Fruit fly (Drosophila melanogaster) whole organism, wandering third instar larva: ENCODE data around the gene CG31287.

ENCODE experiments used
- Abd-B ChIP-seq: fragments of >200 bp; optimal IDR thresholded peaks from 2 replicates; lab custom pipeline; 2017; ENCODE audit warnings: missing biosample characterization, missing genetic modification characterization
- CG32264 ChIP-seq: fragments of 200-800 bp; sonication (Bioruptor generic); optimal IDR thresholded peaks from 2 replicates; lab custom pipeline; 2016; ENCODE audit warnings: missing biosample characterization, missing genetic modification characterization
- CG9705 ChIP-seq: fragments of 200-800 bp; sonication (Bioruptor generic); optimal IDR thresholded peaks from 2 replicates; lab custom pipeline; 2018; ENCODE audit warnings: missing biosample characterization, mild to moderate bottlenecking, missing genetic modification characterization
- CrebA ChIP-seq: fragments of 200-800 bp; sonication (Bioruptor generic); optimal IDR thresholded peaks from 2 replicates; lab custom pipeline; 2016; ENCODE audit warnings: missing biosample characterization, mild to moderate bottlenecking, missing genetic modification characterization, borderline replicate concordance
- Dfd ChIP-seq: fragments of >200 bp; optimal IDR thresholded peaks from 2 replicates; lab custom pipeline; 2017; ENCODE audit warnings: missing biosample characterization, missing genetic modification characterization
- Dif ChIP-seq: fragments of 200-275, 200-300 bp; sonication (Bioruptor generic); optimal IDR thresholded peaks from 2 replicates; lab custom pipeline; 2018; ENCODE audit warnings: missing biosample characterization, missing genetic modification characterization; ENCODE audit not compliant: partially characterized antibody
- GATAd ChIP-seq: sonication (Bioruptor generic); optimal IDR thresholded peaks from 2 replicates; lab custom pipeline; 2016; ENCODE audit warnings: missing biosample characterization, missing genetic modification characterization
- HLH106 ChIP-seq: fragments of 200-800 bp; optimal IDR thresholded peaks from 3 replicates; lab custom pipeline; 2019; ENCODE audit warnings: missing biosample characterization, mild to moderate bottlenecking, missing genetic modification characterization, moderate library complexity
- Hnf4 ChIP-seq: fragments of 200-800 bp; sonication (Bioruptor generic); optimal IDR thresholded peaks from 2 replicates; lab custom pipeline; 2016; ENCODE audit warnings: missing biosample characterization, mild to moderate bottlenecking, missing genetic modification characterization
- Hr78 ChIP-seq: fragments of >200 bp; optimal IDR thresholded peaks from 2 replicates; lab custom pipeline; 2017; ENCODE audit warnings: missing biosample characterization, missing genetic modification characterization
- Hr83 ChIP-seq: fragments of 200-300 bp; sonication (Bioruptor generic); optimal IDR thresholded peaks from 2 replicates; lab custom pipeline; 2016; ENCODE audit warnings: missing biosample characterization, mild to moderate bottlenecking, missing genetic modification characterization, moderate library complexity; ENCODE audit not compliant: poor library complexity, severe bottlenecking
- Jra ChIP-seq: sonication (Bioruptor generic); optimal IDR thresholded peaks from 2 replicates; lab custom pipeline; 2016; ENCODE audit warnings: missing biosample characterization, missing genetic modification characterization
- Mio ChIP-seq: sonication (Bioruptor generic); optimal IDR thresholded peaks from 2 replicates; lab custom pipeline; 2016; ENCODE audit warnings: missing biosample characterization, missing genetic modification characterization
- Myc ChIP-seq: fragments of >200 bp; optimal IDR thresholded peaks from 2 replicates; lab custom pipeline; 2017
- N ChIP-seq: fragments of >200 bp; optimal IDR thresholded peaks from 2 replicates; lab custom pipeline; 2018; ENCODE audit warnings: missing biosample characterization, missing external identifiers, missing genetic modification characterization
- OdsH ChIP-seq: fragments of 200-800 bp; sonication (Bioruptor generic); optimal IDR thresholded peaks from 2 replicates; lab custom pipeline; 2016; ENCODE audit warnings: missing biosample characterization, mild to moderate bottlenecking, missing genetic modification characterization
- Rel ChIP-seq, 2 experiments: fragments of 200-800 bp; sonication (Bioruptor generic) in 1 of 2; optimal IDR thresholded peaks; 2 replicates in 1 of 2; 3 replicates in 1 of 2; lab custom pipeline; 2016 to 2019; ENCODE audit warnings: mild to moderate bottlenecking in 2 of 2, missing biosample characterization in 2 of 2, missing genetic modification characterization in 2 of 2, moderate library complexity in 1 of 2
- Sp1 ChIP-seq: fragments of 200-800 bp; sonication (Bioruptor generic); optimal IDR thresholded peaks from 3 replicates; lab custom pipeline; 2019; ENCODE audit warnings: missing biosample characterization, mild to moderate bottlenecking, missing genetic modification characterization, moderate library complexity
- Vsx2 ChIP-seq: fragments of 200-300, 225-300 bp; sonication (Bioruptor generic); optimal IDR thresholded peaks from 2 replicates; lab custom pipeline; 2018; ENCODE audit warnings: missing biosample characterization, missing genetic modification characterization; ENCODE audit not compliant: partially characterized antibody
- br ChIP-seq: fragments of 200-800 bp; sonication (Bioruptor generic); optimal IDR thresholded peaks from 2 replicates; lab custom pipeline; 2016; ENCODE audit warnings: missing biosample characterization, missing genetic modification characterization
- brk ChIP-seq: fragments of 200-800 bp; sonication (Bioruptor generic); optimal IDR thresholded peaks from 2 replicates; lab custom pipeline; 2016; ENCODE audit warnings: missing biosample characterization, mild to moderate bottlenecking, missing genetic modification characterization
- dl ChIP-seq, 2 experiments: fragments of 175-275, 200-275 bp in 1 of 2; fragments of 200-275 bp in 1 of 2; sonication (Bioruptor generic); optimal IDR thresholded peaks; lab custom pipeline; 2018; ENCODE audit warnings: mild to moderate bottlenecking in 2 of 2, missing biosample characterization in 2 of 2, missing genetic modification characterization in 2 of 2, moderate library complexity in 2 of 2; ENCODE audit not compliant: partially characterized antibody in 2 of 2, insufficient read depth in 1 of 2
- dmrt93B ChIP-seq: fragments of 200-800 bp; sonication (Bioruptor generic); optimal IDR thresholded peaks from 2 replicates; lab custom pipeline; 2018; ENCODE audit warnings: missing biosample characterization, mild to moderate bottlenecking, missing genetic modification characterization
- dsf ChIP-seq: sonication (Bioruptor generic); optimal IDR thresholded peaks from 2 replicates; lab custom pipeline; 2016; ENCODE audit warnings: missing biosample characterization, missing genetic modification characterization, borderline replicate concordance
- ey ChIP-seq: fragments of 200-800 bp; sonication (Bioruptor generic); optimal IDR thresholded peaks from 2 replicates; lab custom pipeline; 2016; ENCODE audit warnings: missing biosample characterization, missing genetic modification characterization
- foxo ChIP-seq, 2 experiments: fragments of 200-800 bp; sonication (Bioruptor generic); optimal IDR thresholded peaks; 2 replicates in 1 of 2; 3 replicates in 1 of 2; lab custom pipeline; 2016 to 2017; ENCODE audit warnings: missing biosample characterization in 2 of 2, missing genetic modification characterization in 2 of 2
- fru ChIP-seq: fragments of 200-800 bp; sonication (Bioruptor generic); optimal IDR thresholded peaks from 3 replicates; lab custom pipeline; 2016; ENCODE audit warnings: missing biosample characterization, mild to moderate bottlenecking, missing genetic modification characterization
- h ChIP-seq: fragments of 200-800 bp; sonication (Bioruptor generic); optimal IDR thresholded peaks from 3 replicates; lab custom pipeline; 2016; ENCODE audit warnings: missing biosample characterization, mild to moderate bottlenecking, missing genetic modification characterization
- jim ChIP-seq: fragments of 175-275, 200-325 bp; sonication (Bioruptor generic); optimal IDR thresholded peaks from 2 replicates; lab custom pipeline; 2016; ENCODE audit warnings: missing biosample characterization, mild to moderate bottlenecking, missing genetic modification characterization
- lola ChIP-seq: fragments of >200 bp; optimal IDR thresholded peaks from 2 replicates; lab custom pipeline; 2017; ENCODE audit warnings: missing biosample characterization, missing genetic modification characterization
- pan ChIP-seq: fragments of >200 bp; optimal IDR thresholded peaks from 2 replicates; lab custom pipeline; 2017
- psq ChIP-seq: fragments of 200-800 bp; sonication (Bioruptor generic); optimal IDR thresholded peaks from 3 replicates; lab custom pipeline; 2017; ENCODE audit warnings: missing biosample characterization, mild to moderate bottlenecking, missing genetic modification characterization, moderate library complexity
- rgr ChIP-seq: fragments of 200-800 bp; sonication (Bioruptor generic); optimal IDR thresholded peaks from 3 replicates; lab custom pipeline; 2016; ENCODE audit warnings: missing biosample characterization, mild to moderate bottlenecking, missing genetic modification characterization
- sage ChIP-seq: fragments of 200-800 bp; sonication (Bioruptor generic); optimal IDR thresholded peaks from 2 replicates; lab custom pipeline; 2016; ENCODE audit warnings: missing biosample characterization, mild to moderate bottlenecking, missing genetic modification characterization
- sv ChIP-seq: fragments of 200-800 bp; sonication (Bioruptor generic); optimal IDR thresholded peaks from 3 replicates; lab custom pipeline; 2016; ENCODE audit warnings: missing biosample characterization, missing genetic modification characterization
- tai ChIP-seq: sonication (Bioruptor generic); optimal IDR thresholded peaks from 2 replicates; lab custom pipeline; 2016; ENCODE audit warnings: missing biosample characterization, missing genetic modification characterization
- usp ChIP-seq: fragments of >200 bp; optimal IDR thresholded peaks from 2 replicates; lab custom pipeline; 2017; ENCODE audit warnings: missing biosample characterization, missing genetic modification characterization
- woc ChIP-seq: sonication (Bioruptor generic); optimal IDR thresholded peaks from 2 replicates; lab custom pipeline; 2016; ENCODE audit warnings: missing biosample characterization, mild to moderate bottlenecking, missing genetic modification characterization

CG31287 gene

dm6 chr3R:16239304-16239703, 36.1 kb downstream of the CG31287 start:
- TF ChIP-seq sage (GFP tag; lab: Kevin White, UChicago): no peak
- peak; percentile 5 for TF ChIP-seq Dif (GFP tag; lab: Kevin White, UChicago)
- TF ChIP-seq, all 38 proteins: peak for 1

- peak; percentile 67 for TF ChIP-seq Dif (GFP tag; lab: Kevin White, UChicago)
- TF ChIP-seq GATAd: no peak
- no peak for TF ChIP-seq OdsH
- TF ChIP-seq N (GFP tag; lab: Kevin White, UChicago): no peak
- no peak for TF ChIP-seq br (GFP tag; lab: Kevin White, UChicago)
- TF ChIP-seq sv: no peak
- TF ChIP-seq pan: no peak
- TF ChIP-seq CG9705 (GFP tag; lab: Kevin White, UChicago): no peak
- TF ChIP-seq tai (GFP tag; lab: Kevin White, UChicago): no peak
- TF ChIP-seq dl (GFP tag; optimal IDR thresholded peaks at IDR 0.05; lab: Kevin White, UChicago; ENCODE audit: insufficient read depth in 1 of 2, partially characterized antibody in 2 of 2): peak in 1 of 2 experiments; percentile 69
- no peak for TF ChIP-seq Hr78 (GFP tag; lab: Kevin White, UChicago)
- no peak for TF ChIP-seq rgr
- no peak for TF ChIP-seq sage (GFP tag; lab: Kevin White, UChicago)
- TF ChIP-seq psq (GFP tag; lab: Kevin White, UChicago): no peak
- no peak for TF ChIP-seq CG32264
- TF ChIP-seq HLH106 (tag; lab: Kevin White, UChicago): no peak
- no peak for TF ChIP-seq foxo (GFP tag; optimal IDR thresholded peaks at IDR 0.05; lab: Kevin White, UChicago)
- no peak for TF ChIP-seq woc (GFP tag; lab: Kevin White, UChicago)
- no peak for TF ChIP-seq Sp1 (GFP tag; lab: Kevin White, UChicago)
- TF ChIP-seq Vsx2: no peak
- no peak for TF ChIP-seq Abd-B
- no peak for TF ChIP-seq lola (GFP tag; lab: Kevin White, UChicago)
- TF ChIP-seq dsf (GFP tag; lab: Kevin White, UChicago): no peak
- no peak for TF ChIP-seq CrebA (GFP tag; lab: Kevin White, UChicago)
- no peak for TF ChIP-seq jim (GFP tag; lab: Kevin White, UChicago)
- TF ChIP-seq h: no peak
- no peak for TF ChIP-seq Myc
- TF ChIP-seq fru: peak; percentile 37
- peak; percentile 57 for TF ChIP-seq Hnf4 (GFP tag; lab: Kevin White, UChicago)
- peak; percentile 3 for TF ChIP-seq dmrt93B (GFP tag; lab: Kevin White, UChicago)
- no peak for TF ChIP-seq Mio (GFP tag; lab: Kevin White, UChicago)
- no peak for TF ChIP-seq Jra (GFP tag; lab: Kevin White, UChicago)
- TF ChIP-seq brk (GFP tag; lab: Kevin White, UChicago): no peak
- TF ChIP-seq Dfd (GFP tag; lab: Kevin White, UChicago): no peak
- TF ChIP-seq Hr83: no peak
- peak; percentile 53 for TF ChIP-seq ey
- no peak for TF ChIP-seq usp (GFP tag; lab: Kevin White, UChicago)
- no peak for TF ChIP-seq Rel (GFP tag; optimal IDR thresholded peaks at IDR 0.05; lab: Kevin White, UChicago)
- TF ChIP-seq Rel (tag; optimal IDR thresholded peaks at IDR 0.05; lab: Kevin White, UChicago): peak; percentile 80
Observed at dm6 chr3R:16240478-16241101, 37.4 kb downstream of the CG31287 start.

dm6 chr3R:16241102-16241779, 38.1 kb downstream of the CG31287 start:
- TF ChIP-seq Hnf4 (GFP tag; lab: Kevin White, UChicago) (peak; percentile 59), dsf (GFP tag; lab: Kevin White, UChicago) (no peak), N (GFP tag; lab: Kevin White, UChicago) (no peak), usp (GFP tag; lab: Kevin White, UChicago) (no peak), lola (GFP tag; lab: Kevin White, UChicago) (no peak), Dfd (GFP tag; lab: Kevin White, UChicago) (peak; percentile 13), woc (GFP tag; lab: Kevin White, UChicago) (peak; percentile 24), foxo (GFP tag; optimal IDR thresholded peaks at IDR 0.05; lab: Kevin White, UChicago) (peak; percentile 35 to 64), CrebA (GFP tag; lab: Kevin White, UChicago) (peak; percentile 90), Vsx2 (no peak), Jra (GFP tag; lab: Kevin White, UChicago) (peak; percentile 76), pan (no peak), tai (GFP tag; lab: Kevin White, UChicago) (peak; percentile 66), Mio (GFP tag; lab: Kevin White, UChicago) (no peak), jim (GFP tag; lab: Kevin White, UChicago) (peak; percentile 76), h (peak; percentile 58), brk (GFP tag; lab: Kevin White, UChicago) (peak; percentile 60), dmrt93B (GFP tag; lab: Kevin White, UChicago) (peak; percentile 50), ey (peak; percentile 68), br (GFP tag; lab: Kevin White, UChicago) (peak; percentile 61), CG32264 (peak; percentile 2), Rel (GFP tag; optimal IDR thresholded peaks at IDR 0.05; lab: Kevin White, UChicago) (no peak), Rel (tag; optimal IDR thresholded peaks at IDR 0.05; lab: Kevin White, UChicago) (peak; percentile 93), Dif (GFP tag; lab: Kevin White, UChicago) (peak; percentile 86), GATAd (no peak), OdsH (peak; percentile 20), Sp1 (GFP tag; lab: Kevin White, UChicago) (peak; percentile 29), CG9705 (GFP tag; lab: Kevin White, UChicago) (peak; percentile 35), Hr83 (peak; percentile 93), sage (GFP tag; lab: Kevin White, UChicago) (peak; percentile 28), rgr (peak; percentile 60), Myc (no peak), sv (no peak), Abd-B (no peak), HLH106 (tag; lab: Kevin White, UChicago) (peak; percentile 71)
